Worm (Caenorhabditis elegans) whole organism, midembryonic: ENCODE data around the gene sri-40.

Experiments
- T22C8.4 ChIP-seq: fragments of 200-800 bp; sonication (Bioruptor generic); IDR thresholded peaks from 2 replicates; pipeline ENCODE4 v1.3.6; 2022; ENCODE audit warnings: missing genetic modification characterization, missing compliant biosample characterization
- flt-1 ChIP-seq: fragments of 200-800 bp; sonication (Bioruptor generic); IDR thresholded peaks from 2 replicates; pipeline ENCODE4 v1.3.6; 2022; ENCODE audit warnings: missing genetic modification characterization, missing compliant biosample characterization
- klf-2 ChIP-seq: fragments of 200-800 bp; sonication (Bioruptor generic); conservative IDR thresholded peaks from 2 replicates; pipeline ENCODE4 v1.3.6; 2022; ENCODE audit warnings: missing genetic modification reagents, missing genetic modification characterization, missing compliant biosample characterization
- med-1 ChIP-seq: sonication (generic microtip); optimal IDR thresholded peaks from 2 replicates; lab custom pipeline; 2017; ENCODE audit warnings: missing genetic modification characterization, mild to moderate bottlenecking, missing compliant biosample characterization, antibody characterized with exemption, missing genetic modification reagents; ENCODE audit not compliant: insufficient read depth
- ref-1 ChIP-seq: fragments of 200-800 bp; sonication (Bioruptor generic); conservative IDR thresholded peaks from 2 replicates; pipeline ENCODE4 v1.3.6; 2022; ENCODE audit warnings: missing genetic modification reagents, missing genetic modification characterization, missing compliant biosample characterization
- ztf-23 ChIP-seq: fragments of 200-800 bp; sonication (Bioruptor generic); IDR thresholded peaks from 2 replicates; pipeline ENCODE4 v1.3.6; 2022; ENCODE audit warnings: missing genetic modification reagents, missing genetic modification characterization, missing compliant biosample characterization

DNA sequence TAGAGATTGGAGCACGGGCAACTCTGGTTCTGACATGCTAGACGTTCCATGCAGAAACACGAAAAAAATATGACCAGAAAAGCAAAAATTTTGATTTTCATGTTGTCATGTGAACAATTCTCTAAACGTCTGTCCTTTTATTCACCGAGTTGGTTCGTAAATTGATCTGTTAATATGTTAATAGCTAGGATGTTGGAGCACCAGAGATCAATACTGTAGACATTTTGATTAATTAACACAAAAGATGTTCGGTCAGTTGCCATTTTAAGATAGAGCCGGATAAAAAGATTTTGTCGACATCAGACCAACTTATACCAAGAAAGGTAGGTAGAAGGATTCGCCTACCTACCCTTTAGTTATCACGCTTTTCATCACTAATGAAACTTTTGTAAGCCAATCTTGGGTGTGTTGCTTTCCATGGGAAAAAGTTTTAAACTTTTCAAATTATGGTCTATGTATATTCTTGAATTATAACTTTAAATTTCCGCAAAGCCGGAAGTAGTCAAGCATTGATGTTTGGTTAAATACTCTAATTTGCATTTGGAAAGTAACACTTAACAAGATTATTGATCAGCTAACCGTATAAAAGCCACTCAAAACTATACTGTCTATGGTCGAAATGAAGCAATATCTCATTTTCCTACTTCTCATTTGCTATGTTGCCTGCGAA lies 28.1 kb upstream of the sri-40 start, which contains the start of the genes T10D4.11 and T10D4.1:
- TF ChIP-seq flt-1 (GFP tag; lab: Robert Waterston, UW) (no peak), med-1 (no peak), klf-2 (GFP tag; lab: Robert Waterston, UW) (no peak), ztf-23 (GFP tag; lab: Robert Waterston, UW) (no peak), ref-1 (no peak), T22C8.4 (GFP tag; lab: Robert Waterston, UW) (no peak)
